Fruit fly (Drosophila melanogaster): ENCODE results near the gene Wdr81.

The Wdr81 gene

dm6 chr2L:12004211-12004979 lies 16.4 kb downstream of the Wdr81 start (continued):
- TF ChIP-seq Trl (optimal IDR thresholded peaks at IDR 0.05) (no peak), Trl (GFP tag; optimal IDR thresholded peaks at IDR 0.05) (peak; percentile 79), CG14441 (GFP tag; IDR thresholded peaks at IDR 0.05) (no peak), CG2889 (GFP tag; IDR thresholded peaks at IDR 0.05) (no peak), abd-A (tag; optimal IDR thresholded peaks at IDR 0.05) (peak; percentile 97), gce (GFP tag; IDR thresholded peaks at IDR 0.05) (no peak), Ptx1 (GFP tag; IDR thresholded peaks at IDR 0.05) (no peak), kay (GFP tag; optimal IDR thresholded peaks at IDR 0.05) (peak; percentile 20), NfI (GFP tag; optimal IDR thresholded peaks at IDR 0.05) (peak; percentile 22), z (GFP tag; IDR thresholded peaks at IDR 0.05) (no peak), CG30403 (GFP tag; optimal IDR thresholded peaks at IDR 0.05) (no peak), CG4424 (GFP tag; optimal IDR thresholded peaks at IDR 0.05) (peak; percentile 41), scrt (GFP tag; optimal IDR thresholded peaks at IDR 0.05) (no peak), zen (tag; optimal IDR thresholded peaks at IDR 0.05) (no peak), psq (GFP tag; optimal IDR thresholded peaks at IDR 0.05) (peak; percentile 9), Gsc (GFP tag; IDR thresholded peaks at IDR 0.05) (no peak), jumu (GFP tag; optimal IDR thresholded peaks at IDR 0.05) (no peak), hth (optimal IDR thresholded peaks at IDR 0.05) (no peak), CG34422 (GFP tag; IDR thresholded peaks at IDR 0.05) (no peak), CG15601 (tag; optimal IDR thresholded peaks at IDR 0.05) (peak; percentile 88), CG8290 (GFP tag; optimal IDR thresholded peaks at IDR 0.05) (peak; percentile 78), CG8290 (tag; optimal IDR thresholded peaks at IDR 0.05) (peak; percentile 63 to 92), chinmo (GFP tag; IDR thresholded peaks at IDR 0.05; ENCODE audit: partially characterized antibody) (no peak), dan (GFP tag; IDR thresholded peaks at IDR 0.05) (no peak), pho (GFP tag; optimal IDR thresholded peaks at IDR 0.05) (peak; percentile 28), Dp (GFP tag; optimal IDR thresholded peaks at IDR 0.05) (peak; percentile 39), wor (GFP tag; IDR thresholded peaks at IDR 0.05) (no peak), Sin3A (optimal IDR thresholded peaks at IDR 0.05) (no peak), yki (optimal IDR thresholded peaks at IDR 0.05) (no peak), CG9727 (GFP tag; optimal IDR thresholded peaks at IDR 0.05) (peak; percentile 70), dysf (GFP tag; IDR thresholded peaks at IDR 0.05) (no peak), Fer3 (tag; optimal IDR thresholded peaks at IDR 0.05) (peak; percentile 20), CG3407 (GFP tag; optimal IDR thresholded peaks at IDR 0.05) (peak; percentile 93), CG13775 (GFP tag; optimal IDR thresholded peaks at IDR 0.05) (peak; percentile 10), Ets65A (GFP tag) (peak; percentile 63), pita (GFP tag; optimal IDR thresholded peaks at IDR 0.05) (no peak), CG9817 (tag; optimal IDR thresholded peaks at IDR 0.05) (peak; percentile 12), da (GFP tag; optimal IDR thresholded peaks at IDR 0.05) (no peak), CG13296 (GFP tag; optimal IDR thresholded peaks at IDR 0.05) (peak; percentile 67), CG10431 (GFP tag; optimal IDR thresholded peaks at IDR 0.05) (peak; percentile 96), CG1647 (GFP tag; optimal IDR thresholded peaks at IDR 0.05) (peak; percentile 6), maf-S (GFP tag; optimal IDR thresholded peaks at IDR 0.05) (peak; percentile 25), chif (GFP tag; optimal IDR thresholded peaks at IDR 0.05) (peak; percentile 27 to 42), CG12155 (GFP tag; optimal IDR thresholded peaks at IDR 0.05) (peak; percentile 23), PHDP (tag; optimal IDR thresholded peaks at IDR 0.05) (peak; percentile 80), CrebB (tag; optimal IDR thresholded peaks at IDR 0.05) (peak; percentile 85), CG18476 (GFP tag; optimal IDR thresholded peaks at IDR 0.05) (no peak), pfk (GFP tag; optimal IDR thresholded peaks at IDR 0.05) (peak; percentile 68), Chrac-16 (GFP tag; optimal IDR thresholded peaks at IDR 0.05) (no peak), Doc3 (GFP tag; IDR thresholded peaks at IDR 0.05; ENCODE audit: partially characterized antibody) (no peak), CG14710 (tag; optimal IDR thresholded peaks at IDR 0.05) (peak; percentile 64), gfzf (GFP tag; optimal IDR thresholded peaks at IDR 0.05) (no peak)
